Worm (Caenorhabditis elegans) whole organism, L1 larva: Measurements from ENCODE around the gene irld-24.
A peak's percentile ranks its signal among the peaks of the same experiment; 100 is the strongest.

Source experiments
- C16A3.4 ChIP-seq: fragments of 150-350 bp; optimal IDR thresholded peaks from 2 replicates; lab custom pipeline; 2014; ENCODE audit warnings: missing biosample characterization, missing genetic modification characterization
- C34B4.2 ChIP-seq: sonication (generic microtip); optimal IDR thresholded peaks from 2 replicates; lab custom pipeline; 2017; ENCODE audit warnings: mild to moderate bottlenecking, missing genetic modification characterization, missing compliant biosample characterization
- F16B12.6 ChIP-seq: fragments of 150-350 bp; optimal IDR thresholded peaks from 2 replicates; lab custom pipeline; 2014; ENCODE audit warnings: missing biosample characterization, missing genetic modification characterization
- aha-1 ChIP-seq: fragments of 150-350 bp; optimal IDR thresholded peaks from 2 replicates; lab custom pipeline; 2014; ENCODE audit warnings: missing biosample characterization, missing genetic modification characterization
- alr-1 ChIP-seq: fragments of 200-800 bp; sonication (Bioruptor generic); optimal IDR thresholded peaks from 2 replicates; lab custom pipeline; 2018; ENCODE audit warnings: borderline replicate concordance, mild to moderate bottlenecking, missing genetic modification characterization, missing compliant biosample characterization
- aly-2 ChIP-seq: fragments of 150-350 bp; optimal IDR thresholded peaks from 2 replicates; lab custom pipeline; 2014; ENCODE audit warnings: missing biosample characterization, missing genetic modification characterization
- ama-1 ChIP-seq: fragments of 150-350 bp; optimal IDR thresholded peaks from 2 replicates; lab custom pipeline; 2014
- blmp-1 ChIP-seq: fragments of 150-350 bp; optimal IDR thresholded peaks from 2 replicates; lab custom pipeline; 2014; ENCODE audit warnings: missing biosample characterization, missing genetic modification characterization
- ceh-8 ChIP-seq: fragments of 200-800 bp; sonication (Bioruptor generic); optimal IDR thresholded peaks from 2 replicates; lab custom pipeline; 2018; ENCODE audit warnings: mild to moderate bottlenecking, missing genetic modification characterization, moderate library complexity, missing compliant biosample characterization
- dpl-1 ChIP-seq, 3 experiments: fragments of 150-350 bp in 2 of 3; sonication (generic microtip) in 1 of 3; optimal IDR thresholded peaks; 2 replicates each; lab custom pipeline; 2014 to 2017; ENCODE audit warnings: missing biosample characterization in 3 of 3, missing genetic modification characterization in 3 of 3, missing genetic modification reagents in 3 of 3
- dsc-1 ChIP-seq: sonication (generic microtip); optimal IDR thresholded peaks from 2 replicates; lab custom pipeline; 2016; ENCODE audit warnings: mild to moderate bottlenecking, missing genetic modification characterization, missing compliant biosample characterization
- efl-1 ChIP-seq, 4 experiments: fragments of 150-350 bp; optimal IDR thresholded peaks in 3 of 4; peaks in 1 of 4; 1 replicate in 1 of 4; 2 replicates in 3 of 4; lab custom pipeline; 2014; ENCODE audit warnings: missing biosample characterization in 2 of 4, missing genetic modification characterization in 2 of 4, missing genetic modification reagents in 2 of 4
- egl-27 ChIP-seq, 2 experiments: fragments of 150-350 bp in 1 of 2; sonication (generic microtip); optimal IDR thresholded peaks; 3 replicates each; lab custom pipeline; 2017 to 2018; ENCODE audit warnings: missing biosample characterization in 2 of 2, missing genetic modification characterization in 2 of 2, missing genetic modification reagents in 2 of 2
- elt-3 ChIP-seq, 6 experiments: fragments of 150-350 bp in 1 of 6; sonication (generic microtip); optimal IDR thresholded peaks; 2 replicates each; lab custom pipeline; 2017 to 2018; ENCODE audit warnings: missing biosample characterization in 6 of 6, missing genetic modification characterization in 6 of 6, inconsistent platforms in 1 of 6
- ets-5 ChIP-seq: fragments of 200-800 bp; sonication (Bioruptor generic); IDR thresholded peaks from 2 replicates; pipeline ENCODE4 v1.3.6; 2022; ENCODE audit warnings: missing genetic modification characterization, missing compliant biosample characterization
- fkh-10 ChIP-seq: sonication (generic microtip); optimal IDR thresholded peaks from 2 replicates; lab custom pipeline; 2017; ENCODE audit warnings: missing biosample characterization, missing genetic modification reagents, missing genetic modification characterization
- grh-1 ChIP-seq: fragments of 200-800 bp; sonication (Bioruptor generic); IDR thresholded peaks from 2 replicates; pipeline ENCODE4 v1.3.6; 2022; ENCODE audit warnings: missing genetic modification reagents, missing genetic modification characterization, missing compliant biosample characterization
- hlh-17 ChIP-seq: fragments of 200-800 bp; sonication (Bioruptor generic); optimal IDR thresholded peaks from 2 replicates; lab custom pipeline; 2018; ENCODE audit warnings: missing genetic modification characterization, mild to moderate bottlenecking, missing compliant biosample characterization, moderate library complexity, borderline replicate concordance
- irx-1 ChIP-seq: sonication (generic microtip); optimal IDR thresholded peaks from 2 replicates; lab custom pipeline; 2016; ENCODE audit warnings: missing genetic modification characterization, missing compliant biosample characterization
- isw-1 ChIP-seq: fragments of 200-800 bp; sonication (Bioruptor generic); IDR thresholded peaks from 2 replicates; pipeline ENCODE4 v1.3.6; 2022; ENCODE audit warnings: missing genetic modification characterization, missing compliant biosample characterization
- lin-13 ChIP-seq: fragments of 150-350 bp; optimal IDR thresholded peaks from 2 replicates; lab custom pipeline; 2014; ENCODE audit warnings: missing biosample characterization, missing genetic modification reagents, missing genetic modification characterization
- lin-14 ChIP-seq: fragments of 200-800 bp; sonication (Bioruptor generic); optimal IDR thresholded peaks from 2 replicates; lab custom pipeline; 2018; ENCODE audit warnings: mild to moderate bottlenecking, missing genetic modification characterization, moderate library complexity, missing compliant biosample characterization
- lin-35 ChIP-seq, 2 experiments: fragments of 150-350 bp; optimal IDR thresholded peaks; 2 replicates each; lab custom pipeline; 2014; ENCODE audit warnings: missing biosample characterization in 2 of 2, missing genetic modification characterization in 2 of 2, missing genetic modification reagents in 2 of 2
- lsy-2 ChIP-seq, 2 experiments: fragments of 150-350 bp; optimal IDR thresholded peaks; 2 replicates each; lab custom pipeline; 2014; ENCODE audit warnings: missing biosample characterization in 2 of 2, missing genetic modification characterization in 2 of 2
- mdl-1 ChIP-seq, 2 experiments: fragments of 150-350 bp; optimal IDR thresholded peaks; 2 replicates each; lab custom pipeline; 2014 to 2017; ENCODE audit warnings: missing biosample characterization in 2 of 2, missing genetic modification characterization in 2 of 2, inconsistent platforms in 1 of 2
- mef-2 ChIP-seq: fragments of 150-350 bp; optimal IDR thresholded peaks from 2 replicates; lab custom pipeline; 2014; ENCODE audit warnings: missing biosample characterization, missing genetic modification characterization
- nhr-19 ChIP-seq: fragments of 200-800 bp; sonication (Bioruptor generic); conservative IDR thresholded peaks from 2 replicates; pipeline ENCODE4 v1.3.6; 2022; ENCODE audit warnings: missing genetic modification characterization, missing compliant biosample characterization
- nhr-20 ChIP-seq: sonication (generic microtip); optimal IDR thresholded peaks from 2 replicates; lab custom pipeline; 2016; ENCODE audit warnings: mild to moderate bottlenecking, missing genetic modification characterization, missing compliant biosample characterization
- nhr-237 ChIP-seq: fragments of 150-350 bp; optimal IDR thresholded peaks from 2 replicates; lab custom pipeline; 2014; ENCODE audit warnings: missing biosample characterization, missing genetic modification characterization
- nhr-71 ChIP-seq: sonication (generic microtip); optimal IDR thresholded peaks from 2 replicates; lab custom pipeline; 2016; ENCODE audit warnings: mild to moderate bottlenecking, missing genetic modification characterization, moderate library complexity, missing compliant biosample characterization
- nhr-77 ChIP-seq: fragments of 150-350 bp; optimal IDR thresholded peaks from 2 replicates; lab custom pipeline; 2014; ENCODE audit warnings: missing biosample characterization, missing genetic modification characterization
- nhr-84 ChIP-seq: sonication (generic microtip); optimal IDR thresholded peaks from 2 replicates; lab custom pipeline; 2017; ENCODE audit warnings: missing biosample characterization, missing genetic modification characterization
- nhr-85 ChIP-seq: sonication (generic microtip); peaks from one replicate; lab custom pipeline; 2016; ENCODE audit warnings: missing genetic modification characterization, inconsistent platforms, missing compliant biosample characterization
- nhr-90 ChIP-seq: sonication (generic microtip); optimal IDR thresholded peaks from 2 replicates; lab custom pipeline; 2016; ENCODE audit warnings: mild to moderate bottlenecking, missing genetic modification characterization, missing compliant biosample characterization; ENCODE audit not compliant: poor library complexity
- pag-3 ChIP-seq: sonication (generic microtip); optimal IDR thresholded peaks from 2 replicates; lab custom pipeline; 2017; ENCODE audit warnings: missing genetic modification characterization, mild to moderate bottlenecking, missing compliant biosample characterization, antibody characterized with exemption, borderline replicate concordance; ENCODE audit not compliant: insufficient read depth
- pax-3 ChIP-seq: fragments of 200-800 bp; sonication (Bioruptor generic); optimal IDR thresholded peaks from 2 replicates; lab custom pipeline; 2018; ENCODE audit warnings: mild to moderate bottlenecking, missing genetic modification characterization, moderate library complexity, missing compliant biosample characterization
- snpc-4 ChIP-seq: fragments of 150-350 bp; optimal IDR thresholded peaks from 2 replicates; lab custom pipeline; 2014; ENCODE audit warnings: missing biosample characterization, missing genetic modification characterization
- snu-23 ChIP-seq: sonication (generic microtip); optimal IDR thresholded peaks from 2 replicates; lab custom pipeline; 2016; ENCODE audit warnings: missing genetic modification characterization, missing compliant biosample characterization
- sptf-1 ChIP-seq: fragments of 150-350 bp; optimal IDR thresholded peaks from 2 replicates; lab custom pipeline; 2014; ENCODE audit warnings: missing biosample characterization, missing genetic modification characterization
- swsn-7 ChIP-seq: sonication (generic microtip); optimal IDR thresholded peaks from 2 replicates; lab custom pipeline; 2016; ENCODE audit warnings: missing genetic modification characterization, missing compliant biosample characterization
- tlp-1 ChIP-seq: fragments of 150-350 bp; optimal IDR thresholded peaks from 2 replicates; lab custom pipeline; 2014; ENCODE audit warnings: missing biosample characterization, missing genetic modification characterization
- unc-130 ChIP-seq: fragments of 150-350 bp; optimal IDR thresholded peaks from 2 replicates; lab custom pipeline; 2017; ENCODE audit warnings: missing biosample characterization, missing genetic modification characterization, inconsistent platforms
- unc-30 ChIP-seq: sonication (generic microtip); optimal IDR thresholded peaks from 2 replicates; lab custom pipeline; 2017; ENCODE audit warnings: missing biosample characterization, missing genetic modification characterization
- unc-86 ChIP-seq: sonication (generic microtip); optimal IDR thresholded peaks from 2 replicates; lab custom pipeline; 2016; ENCODE audit warnings: missing genetic modification characterization, missing compliant biosample characterization
- unc-98 ChIP-seq: fragments of 200-800 bp; sonication (Bioruptor generic); IDR thresholded peaks from 2 replicates; pipeline ENCODE4 v1.3.6; 2022; ENCODE audit warnings: missing genetic modification characterization, missing compliant biosample characterization
- vab-15 ChIP-seq: sonication (generic microtip); optimal IDR thresholded peaks from 2 replicates; lab custom pipeline; 2017; ENCODE audit warnings: missing genotype, mild to moderate bottlenecking, missing genetic modification characterization, missing compliant biosample characterization
- ztf-11 ChIP-seq, 2 experiments: sonication (generic microtip); optimal IDR thresholded peaks; 2 replicates each; lab custom pipeline; 2016 to 2017; ENCODE audit warnings: missing genetic modification characterization in 2 of 2, missing biosample characterization in 1 of 2, missing compliant biosample characterization in 1 of 2
- ztf-4 ChIP-seq: fragments of 150-350 bp; optimal IDR thresholded peaks from 2 replicates; lab custom pipeline; 2014; ENCODE audit warnings: missing biosample characterization, missing genetic modification characterization

The irld-24 gene

DNA sequence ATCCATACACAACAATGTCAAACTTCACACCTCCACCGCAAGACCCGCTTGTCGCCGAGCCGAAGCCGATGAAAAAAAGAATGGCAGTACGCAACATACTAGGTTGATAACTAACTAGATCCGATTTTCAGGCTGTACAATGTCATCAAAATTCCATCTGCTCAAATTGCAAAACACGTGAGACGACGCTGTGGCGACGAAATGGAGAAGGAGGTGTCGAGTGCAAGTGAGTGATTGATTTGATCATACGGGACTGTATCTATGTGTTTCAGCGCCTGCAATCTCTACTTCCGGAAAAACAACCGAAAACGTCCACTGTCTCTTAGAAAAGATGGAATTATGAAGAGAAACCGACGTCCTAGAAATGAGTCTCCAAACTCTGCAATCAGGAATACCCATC is 46.1 kb upstream of the irld-24 start:
- TF ChIP-seq blmp-1 (tag; lab: Kevin White, UChicago) (no peak), snu-23 (GFP tag; lab: Kevin White, UChicago) (peak; percentile 10), elt-3 (tag; optimal IDR thresholded peaks at IDR 0.05; lab: Kevin White, UChicago) (peak in 2 of 6 experiments; percentile 35 to 40), nhr-71 (peak; percentile 21), nhr-237 (tag; lab: Kevin White, UChicago) (no peak), mef-2 (tag; lab: Kevin White, UChicago) (no peak), snpc-4 (tag; lab: Kevin White, UChicago) (no peak), fkh-10 (no peak), unc-98 (GFP tag; lab: Robert Waterston, UW) (no peak), grh-1 (no peak), unc-30 (tag; lab: Kevin White, UChicago) (no peak), nhr-84 (no peak), nhr-77 (no peak), unc-86 (no peak), hlh-17 (GFP tag; lab: Kevin White, UChicago) (no peak), nhr-85 (peak; percentile 81), lin-35 (GFP tag; optimal IDR thresholded peaks at IDR 0.05; lab: Kevin White, UChicago) (peak in 1 of 2 experiments; percentile 38), swsn-7 (no peak), lin-14 (GFP tag; lab: Kevin White, UChicago) (peak; percentile 20), egl-27 (tag; optimal IDR thresholded peaks at IDR 0.05; lab: Kevin White, UChicago) (no peak), ama-1 (lab: Kevin White, UChicago) (no peak), pag-3 (tag; lab: Kevin White, UChicago) (no peak), C34B4.2 (no peak), nhr-90 (tag; lab: Kevin White, UChicago) (peak; percentile 13), unc-130 (no peak), aly-2 (tag; lab: Kevin White, UChicago) (no peak), ztf-4 (tag; lab: Kevin White, UChicago) (no peak), aha-1 (no peak), nhr-20 (tag; lab: Kevin White, UChicago) (peak; percentile 24), ets-5 (GFP tag; lab: Robert Waterston, UW) (no peak), efl-1 (optimal IDR thresholded peaks at IDR 0.05; lab: Kevin White, UChicago) (no peak), efl-1 (GFP tag; optimal IDR thresholded peaks at IDR 0.05 in 1 of 2; lab: Kevin White, UChicago) (peak in 1 of 2 experiments; percentile 42), nhr-19 (GFP tag; lab: Robert Waterston, UW) (no peak), F16B12.6 (no peak), sptf-1 (tag; lab: Kevin White, UChicago) (no peak)

- TF ChIP-seq snu-23 (GFP tag; lab: Kevin White, UChicago) (peak; percentile 3), ceh-8 (GFP tag; lab: Kevin White, UChicago) (no peak), lin-35 (GFP tag; optimal IDR thresholded peaks at IDR 0.05; lab: Kevin White, UChicago) (peak in 1 of 2 experiments; percentile 29), nhr-85 (peak; percentile 83), efl-1 (optimal IDR thresholded peaks at IDR 0.05; lab: Kevin White, UChicago) (no peak), efl-1 (GFP tag; optimal IDR thresholded peaks at IDR 0.05 in 1 of 2; lab: Kevin White, UChicago) (no peak), blmp-1 (tag; lab: Kevin White, UChicago) (peak; percentile 51), nhr-77 (no peak), elt-3 (tag; optimal IDR thresholded peaks at IDR 0.05; lab: Kevin White, UChicago) (peak in 3 of 6 experiments; percentile 47 to 83 (median 65)), lin-14 (GFP tag; lab: Kevin White, UChicago) (peak; percentile 26), irx-1 (tag; lab: Kevin White, UChicago) (peak; percentile 10), nhr-237 (tag; lab: Kevin White, UChicago) (no peak), tlp-1 (tag; lab: Kevin White, UChicago) (no peak), lsy-2 (tag; optimal IDR thresholded peaks at IDR 0.05; lab: Kevin White, UChicago) (peak in 1 of 2 experiments; percentile 28), pag-3 (tag; lab: Kevin White, UChicago) (no peak), alr-1 (tag; lab: Kevin White, UChicago) (no peak), vab-15 (tag; lab: Kevin White, UChicago) (no peak), pax-3 (no peak), lin-13 (GFP tag; lab: Kevin White, UChicago) (no peak), ztf-11 (tag; optimal IDR thresholded peaks at IDR 0.05; lab: Kevin White, UChicago) (no peak), dsc-1 (no peak), nhr-90 (tag; lab: Kevin White, UChicago) (peak; percentile 58), nhr-71 (peak; percentile 16), mef-2 (tag; lab: Kevin White, UChicago) (no peak), isw-1 (GFP tag; lab: Robert Waterston, UW) (no peak), mdl-1 (tag; optimal IDR thresholded peaks at IDR 0.05; lab: Kevin White, UChicago) (peak in 1 of 2 experiments; percentile 24), egl-27 (tag; optimal IDR thresholded peaks at IDR 0.05; lab: Kevin White, UChicago) (no peak), C16A3.4 (tag; lab: Kevin White, UChicago) (no peak), dpl-1 (GFP tag; optimal IDR thresholded peaks at IDR 0.05; lab: Kevin White, UChicago) (no peak), aly-2 (tag; lab: Kevin White, UChicago) (no peak)
Observed at ce11 chrX:13941296-13941695, 45.1 kb upstream of the irld-24 start.
